Worm (Caenorhabditis elegans): ENCODE results near the gene Y105C5B.15.

Y105C5B.15 gene

DNA sequence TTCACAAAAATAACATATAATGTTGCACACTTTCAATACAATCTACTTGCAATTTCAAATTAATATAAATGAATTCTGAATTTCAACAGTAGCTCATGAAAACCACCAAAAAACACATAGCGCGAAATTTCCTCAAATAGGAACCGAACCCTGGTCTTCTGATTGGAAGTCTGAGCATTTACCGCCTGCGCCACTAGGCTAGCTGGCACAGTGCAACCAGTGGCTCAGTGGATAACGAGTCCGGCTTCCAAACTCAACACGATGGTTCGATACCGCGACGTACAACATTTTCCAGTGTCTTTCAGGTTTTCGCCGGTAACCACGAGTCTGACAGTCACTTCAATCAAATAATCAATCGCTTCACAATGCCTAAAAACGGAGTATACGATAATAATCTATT, 2.0 kb downstream of the Y105C5B.15 start (continued):
- TF ChIP-seq fax-1 (tag; optimal IDR thresholded peaks at IDR 0.05), result no peak

DNA sequence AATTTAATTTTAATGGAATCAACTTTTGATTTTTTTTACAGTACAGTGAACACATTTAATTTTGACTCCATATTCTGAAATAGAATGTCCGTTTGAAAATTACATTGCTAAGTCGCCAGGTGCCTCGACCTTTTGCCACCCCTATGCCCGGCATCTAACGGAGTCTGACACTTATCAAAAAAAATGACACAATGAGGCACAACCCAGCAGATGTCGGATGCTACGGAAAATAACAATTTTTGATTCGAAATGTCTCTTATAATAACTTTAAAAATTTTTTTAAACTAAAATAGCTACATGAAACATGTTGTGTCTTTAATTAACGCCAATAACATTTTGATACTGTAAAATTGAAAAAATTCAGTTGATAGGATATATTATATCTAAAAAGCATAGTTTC, 3.6 kb downstream of the Y105C5B.15 start:
- TF ChIP-seq hlh-30 (tag; optimal IDR thresholded peaks at IDR 0.05; ENCODE audit: insufficient read depth), result no peak
- TF ChIP-seq dve-1 (tag; optimal IDR thresholded peaks at IDR 0.05), result no peak
- no peak for TF ChIP-seq eyg-1 (tag; optimal IDR thresholded peaks at IDR 0.05)
- no peak for TF ChIP-seq pros-1 (tag; optimal IDR thresholded peaks at IDR 0.05)
- TF ChIP-seq sox-4 (tag; optimal IDR thresholded peaks at IDR 0.05), result no peak
- no peak for TF ChIP-seq unc-42 (tag; optimal IDR thresholded peaks at IDR 0.05)
- no peak for TF ChIP-seq lin-11 (tag; optimal IDR thresholded peaks at IDR 0.05)

ce11 chrIV:15961069-15961468, 9.3 kb downstream of the Y105C5B.15 start:
- no peak for TF ChIP-seq K09A11.1 (tag; optimal IDR thresholded peaks at IDR 0.05; ENCODE audit: insufficient read depth)
- no peak for TF ChIP-seq unc-55 (GFP tag; optimal IDR thresholded peaks at IDR 0.05)
- TF ChIP-seq ceh-48 (tag; optimal IDR thresholded peaks at IDR 0.05), result no peak
- no peak for TF ChIP-seq unc-3 (GFP tag; conservative IDR thresholded peaks at IDR 0.05)
- no peak for TF ChIP-seq unc-3 (tag; optimal IDR thresholded peaks at IDR 0.05)
- no peak for TF ChIP-seq gmeb-2 (tag; optimal IDR thresholded peaks at IDR 0.05)

DNA sequence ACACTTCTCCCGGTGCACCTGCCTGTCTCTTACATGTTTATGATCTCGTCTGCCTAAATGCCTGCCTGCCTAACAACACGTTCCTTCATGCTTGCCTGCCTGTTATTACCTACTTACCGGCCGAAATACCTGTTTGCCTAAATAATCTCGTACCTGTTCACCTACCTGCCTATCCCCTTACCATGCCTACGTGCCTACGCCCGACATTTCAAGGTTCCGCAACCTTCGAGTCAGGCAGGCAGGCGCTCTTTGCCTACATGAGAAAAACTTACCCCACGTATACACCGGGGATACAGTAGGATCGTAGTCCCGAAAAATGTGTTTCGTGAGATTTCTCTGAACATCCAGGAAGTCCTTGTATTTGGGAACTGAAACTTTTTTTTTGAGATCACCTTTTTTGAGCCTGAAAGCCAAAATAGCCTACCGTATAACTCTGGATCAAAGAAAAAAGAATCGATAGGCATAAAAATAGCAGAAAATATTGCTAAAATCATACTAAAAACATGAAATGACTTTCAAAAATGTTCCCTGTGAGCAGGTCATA, 10.6 kb downstream of the Y105C5B.15 start, which contains the start of gene lgc-19:
TSS of gene lgc-19 (minus strand) at position 494 of the 544 bp plus-strand sequence.
- no peak for TF ChIP-seq pha-2 (tag; optimal IDR thresholded peaks at IDR 0.05)
- no peak for TF ChIP-seq nfya-1 (tag; optimal IDR thresholded peaks at IDR 0.05)
- no peak for TF ChIP-seq sdc-2 (tag; optimal IDR thresholded peaks at IDR 0.05)
- no peak for TF ChIP-seq hlh-8 (tag; optimal IDR thresholded peaks at IDR 0.05)
- no peak for TF ChIP-seq dve-1 (tag; optimal IDR thresholded peaks at IDR 0.05)
- no peak for TF ChIP-seq pax-1 (tag; optimal IDR thresholded peaks at IDR 0.05)
- no peak for TF ChIP-seq hlh-30 (tag; optimal IDR thresholded peaks at IDR 0.05; ENCODE audit: insufficient read depth)
- no peak for TF ChIP-seq ceh-6 (GFP tag; optimal IDR thresholded peaks at IDR 0.05)
- TF ChIP-seq F13H6.1 (tag; optimal IDR thresholded peaks at IDR 0.05), result no peak
- no peak for TF ChIP-seq tbx-2 (tag; optimal IDR thresholded peaks at IDR 0.05)
- no peak for TF ChIP-seq madf-2 (tag; optimal IDR thresholded peaks at IDR 0.05)
- no peak for TF ChIP-seq ceh-18 (tag; optimal IDR thresholded peaks at IDR 0.05)
- TF ChIP-seq elt-2 (tag; optimal IDR thresholded peaks at IDR 0.05), result no peak
- no peak for TF ChIP-seq fkh-6 (tag; optimal IDR thresholded peaks at IDR 0.05)
- TF ChIP-seq pqm-1 (tag; optimal IDR thresholded peaks at IDR 0.05), result no peak
- no peak for TF ChIP-seq unc-86 (tag; optimal IDR thresholded peaks at IDR 0.05)
- no peak for TF ChIP-seq K02D7.2 (tag; optimal IDR thresholded peaks at IDR 0.05)
- no peak for TF ChIP-seq elt-4 (tag; optimal IDR thresholded peaks at IDR 0.05)
- TF ChIP-seq pha-4 (tag; optimal IDR thresholded peaks at IDR 0.05), result no peak

ce11 chrIV:15962801-15963200, 11.1 kb downstream of the Y105C5B.15 start, which contains the start of gene Y105C5B.17:
TSS of gene Y105C5B.17 (plus strand) at chrIV:15963101.
- TF ChIP-seq ceh-24 (tag; optimal IDR thresholded peaks at IDR 0.05), result no peak
- TF ChIP-seq elt-4 (tag; optimal IDR thresholded peaks at IDR 0.05), result no peak
- TF ChIP-seq ceh-9 (tag; optimal IDR thresholded peaks at IDR 0.05), result no peak
- TF ChIP-seq ceh-31 (tag; optimal IDR thresholded peaks at IDR 0.05), result no peak
- TF ChIP-seq gmeb-2 (tag; optimal IDR thresholded peaks at IDR 0.05), result no peak
- TF ChIP-seq fax-1 (tag; optimal IDR thresholded peaks at IDR 0.05), result no peak
- TF ChIP-seq ttx-3 (tag; optimal IDR thresholded peaks at IDR 0.05), result no peak
- TF ChIP-seq ceh-19 (GFP tag; optimal IDR thresholded peaks at IDR 0.05), result no peak
- no peak for TF ChIP-seq ceh-6 (GFP tag; optimal IDR thresholded peaks at IDR 0.05)
- no peak for TF ChIP-seq C38D4.7 (GFP tag; optimal IDR thresholded peaks at IDR 0.05)
- no peak for TF ChIP-seq hlh-30 (tag; optimal IDR thresholded peaks at IDR 0.05; ENCODE audit: insufficient read depth)
- TF ChIP-seq unc-86 (tag; optimal IDR thresholded peaks at IDR 0.05), result no peak
- no peak for TF ChIP-seq Y22D7AL.16 (tag; optimal IDR thresholded peaks at IDR 0.05)

Measured in whole organism, late embryonic.